Worm (Caenorhabditis elegans): ENCODE measurements around the gene C05D12.1.

C05D12.1 gene

DNA sequence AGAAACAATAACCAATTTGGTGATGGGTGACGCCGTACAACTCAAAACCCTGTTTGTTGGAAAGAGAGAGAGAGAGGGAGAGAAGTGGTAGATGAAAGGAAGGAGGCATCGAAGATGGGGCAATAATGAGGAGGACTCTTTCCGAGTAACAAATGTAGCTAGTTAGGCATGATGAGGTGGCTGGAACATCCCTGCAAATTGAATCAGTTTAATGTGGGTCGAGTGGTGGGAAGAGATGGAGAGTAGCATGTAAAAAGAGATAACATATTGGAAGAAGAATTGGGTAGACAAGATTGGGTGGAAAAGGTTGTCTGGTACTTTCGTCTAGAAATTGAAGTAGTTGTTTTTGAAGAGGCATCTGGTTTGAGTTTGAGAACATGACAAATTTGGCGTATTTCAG lies 19.4 kb downstream of the C05D12.1 start:
- TF ChIP-seq him-1 (tag; optimal IDR thresholded peaks at IDR 0.05) (no peak), dao-5 (tag; optimal IDR thresholded peaks at IDR 0.05) (no peak), W03F9.2 (tag; optimal IDR thresholded peaks at IDR 0.05) (no peak)

ce11 chrII:11393787-11394186 lies 21.8 kb downstream of the C05D12.1 start:
- TF ChIP-seq dao-5 (tag; optimal IDR thresholded peaks at IDR 0.05): no peak
- TF ChIP-seq W03F9.2 (tag; optimal IDR thresholded peaks at IDR 0.05): no peak

ce11 chrII:11392390-11392789 lies 23.2 kb downstream of the C05D12.1 start:
- TF ChIP-seq dao-5 (tag; optimal IDR thresholded peaks at IDR 0.05) (no peak), W03F9.2 (tag; optimal IDR thresholded peaks at IDR 0.05) (no peak), him-1 (tag; optimal IDR thresholded peaks at IDR 0.05) (no peak)

DNA sequence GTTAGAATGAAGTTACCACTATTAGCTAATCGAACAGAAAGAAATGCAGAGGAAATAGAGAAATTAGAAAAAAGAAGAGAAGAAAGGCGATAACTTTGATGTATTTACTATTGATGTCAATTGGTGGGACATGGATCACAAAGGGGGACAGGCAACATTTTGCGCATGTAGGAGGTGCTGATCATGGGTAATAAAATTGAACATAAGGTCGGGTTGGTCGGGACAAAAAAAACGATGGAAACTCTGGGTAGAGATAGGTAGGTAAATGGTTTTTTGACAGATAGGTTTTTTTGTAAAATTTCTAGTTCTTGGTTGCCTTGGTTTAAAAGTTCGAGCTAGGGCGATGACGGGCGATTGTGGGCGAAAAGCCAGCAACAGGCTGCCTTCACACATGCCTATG lies 24.7 kb downstream of the C05D12.1 start, which contains the start of gene shn-1:
shn-1 (minus strand) TSS at position 101 of the 400 bp plus-strand sequence.
- no peak for TF ChIP-seq dao-5 (tag; optimal IDR thresholded peaks at IDR 0.05)
- TF ChIP-seq W03F9.2 (tag; optimal IDR thresholded peaks at IDR 0.05): no peak
- no peak for TF ChIP-seq him-1 (tag; optimal IDR thresholded peaks at IDR 0.05)

DNA sequence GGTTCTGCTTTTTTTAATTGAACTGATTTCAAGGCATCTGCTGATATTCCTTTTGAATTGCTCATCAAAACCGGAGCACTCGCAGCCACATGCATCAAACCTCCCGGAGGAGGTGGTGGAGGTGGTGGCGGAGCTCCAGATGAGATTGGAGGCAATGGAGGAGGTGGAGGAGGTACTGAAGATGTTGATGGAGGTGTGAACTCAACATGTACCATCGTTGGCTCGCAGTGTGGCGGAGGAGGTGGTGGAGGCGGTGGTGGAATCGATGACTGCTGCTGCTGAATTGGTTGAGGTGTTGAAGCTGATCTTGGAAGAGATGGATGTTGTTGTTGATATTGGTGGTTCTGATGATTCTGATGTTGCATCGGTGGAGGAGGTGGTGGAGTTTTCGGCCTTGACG lies 28.6 kb downstream of the C05D12.1 start:
- TF ChIP-seq dao-5 (tag; optimal IDR thresholded peaks at IDR 0.05): no peak
- no peak for TF ChIP-seq W03F9.2 (tag; optimal IDR thresholded peaks at IDR 0.05)
- no peak for TF ChIP-seq him-1 (tag; optimal IDR thresholded peaks at IDR 0.05)

- TF ChIP-seq him-1 (tag; optimal IDR thresholded peaks at IDR 0.05) (no peak), dao-5 (tag; optimal IDR thresholded peaks at IDR 0.05) (no peak), W03F9.2 (tag; optimal IDR thresholded peaks at IDR 0.05) (no peak)
Observed at ce11 chrII:11384099-11384498, 31.5 kb downstream of the C05D12.1 start.

DNA sequence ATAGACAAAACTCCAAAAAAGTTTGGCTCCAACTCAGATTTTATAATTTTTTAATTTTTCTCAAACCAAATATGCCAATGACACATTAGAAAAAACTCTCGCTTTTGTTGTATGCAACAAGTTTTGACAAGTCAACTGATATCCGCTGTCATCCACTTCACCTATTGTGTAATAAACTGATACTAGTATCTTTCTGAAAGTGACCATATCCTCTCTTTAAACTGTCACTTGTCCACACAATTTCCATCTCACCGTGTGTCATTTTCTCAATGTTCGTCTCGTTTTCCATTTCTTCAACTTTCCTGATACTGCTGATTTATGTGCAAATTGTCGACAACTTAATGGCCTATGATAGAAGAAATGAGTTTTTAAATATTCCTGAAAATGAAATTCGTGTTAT lies 32.5 kb downstream of the C05D12.1 start, which contains the start of the genes C33B4.5 and C33B4.4:
C33B4.5 (plus strand) TSS at position 270 of the 400 bp plus-strand sequence.
C33B4.4 (minus strand) TSS at position 385 of the 400 bp plus-strand sequence.
- no peak for TF ChIP-seq him-1 (tag; optimal IDR thresholded peaks at IDR 0.05)
- TF ChIP-seq dao-5 (tag; optimal IDR thresholded peaks at IDR 0.05): no peak
- no peak for TF ChIP-seq W03F9.2 (tag; optimal IDR thresholded peaks at IDR 0.05)

ce11 chrII:11377700-11378099 lies 37.9 kb downstream of the C05D12.1 start:
- TF ChIP-seq W03F9.2 (tag; optimal IDR thresholded peaks at IDR 0.05) (no peak), dao-5 (tag; optimal IDR thresholded peaks at IDR 0.05) (no peak), him-1 (tag; optimal IDR thresholded peaks at IDR 0.05) (no peak)

DNA sequence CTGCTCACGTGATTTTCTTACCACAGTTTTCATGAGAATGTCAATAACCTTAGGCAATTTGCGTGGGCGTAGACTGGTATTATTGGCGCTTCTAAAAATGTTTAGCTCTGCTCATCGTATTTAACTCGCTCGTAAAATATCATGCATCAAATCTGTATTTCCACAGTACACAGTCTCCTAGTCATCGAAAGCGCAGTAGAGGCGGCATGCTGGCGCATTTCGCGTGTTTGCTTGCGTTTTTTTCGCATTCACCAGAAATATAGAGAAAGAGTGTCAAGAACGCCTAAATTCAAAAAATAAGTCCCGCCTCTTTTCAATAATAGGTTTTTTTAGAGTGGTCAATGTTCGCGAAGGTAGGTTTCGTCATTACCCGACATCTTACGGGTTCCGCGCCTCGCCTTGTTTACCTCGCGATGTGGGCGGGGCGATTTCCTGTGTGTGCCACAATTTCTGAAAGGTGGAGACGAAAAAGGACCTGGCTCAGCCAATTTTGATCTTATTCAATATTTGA lies 38.9 kb downstream of the C05D12.1 start:
- TF ChIP-seq him-1 (tag; optimal IDR thresholded peaks at IDR 0.05): no peak
- no peak for TF ChIP-seq dao-5 (tag; optimal IDR thresholded peaks at IDR 0.05)
- TF ChIP-seq W03F9.2 (tag; optimal IDR thresholded peaks at IDR 0.05): peak; percentile 10

DNA sequence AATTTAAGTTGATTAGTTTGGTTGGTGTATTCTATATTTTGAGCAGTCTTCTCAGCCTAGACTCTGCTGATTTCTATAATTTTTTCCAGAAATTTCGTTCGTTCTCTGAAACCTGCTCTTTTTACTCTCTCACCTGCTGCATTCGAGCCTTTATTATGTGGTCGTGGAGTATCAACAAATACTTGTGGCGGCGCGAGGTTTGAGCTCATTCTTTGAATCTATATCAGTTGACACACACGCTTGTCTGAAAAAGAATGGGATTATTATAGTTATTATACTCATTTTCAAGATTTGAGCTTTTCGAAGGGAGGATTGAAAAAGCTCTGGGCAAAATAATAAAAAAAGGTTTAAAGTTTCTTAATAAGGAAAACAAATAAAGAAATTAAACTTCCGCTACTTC lies 39.5 kb downstream of the C05D12.1 start:
- no peak for TF ChIP-seq dao-5 (tag; optimal IDR thresholded peaks at IDR 0.05)
- no peak for TF ChIP-seq W03F9.2 (tag; optimal IDR thresholded peaks at IDR 0.05)
- no peak for TF ChIP-seq him-1 (tag; optimal IDR thresholded peaks at IDR 0.05)

ce11 chrII:11371981-11372380 lies 43.6 kb downstream of the C05D12.1 start, which contains the start of gene C33B4.2:
Gene C33B4.2, minus strand, starts transcription at chrII:11372145.
- TF ChIP-seq W03F9.2 (tag; optimal IDR thresholded peaks at IDR 0.05) (no peak), him-1 (tag; optimal IDR thresholded peaks at IDR 0.05) (no peak), dao-5 (tag; optimal IDR thresholded peaks at IDR 0.05) (no peak)
